Fruit fly (Drosophila melanogaster) whole organism, embryonic: ENCODE measurements around the gene Ppox.
A peak's percentile ranks its signal among the peaks of the same experiment; 100 is the strongest.

Experiments
- BEAF-32 ChIP-seq: fragments of 200-800 bp; sonication (Bioruptor generic); optimal IDR thresholded peaks from 3 replicates; lab custom pipeline; 2017; ENCODE audit warnings: missing biosample characterization, missing genetic modification characterization, mild to moderate bottlenecking, moderate library complexity, missing genetic modification reagents
- CG12659 ChIP-seq: fragments of 200-800 bp; sonication (Bioruptor generic); optimal IDR thresholded peaks from 3 replicates; lab custom pipeline; 2017; ENCODE audit warnings: mild to moderate bottlenecking, missing biosample characterization, missing genetic modification reagents, missing genetic modification characterization
- CG14860 ChIP-seq: fragments of 200-800 bp; sonication (Bioruptor generic); IDR thresholded peaks from 3 replicates; pipeline ENCODE4 v1.3.6; 2022; ENCODE audit warnings: missing biosample characterization, missing genetic modification characterization; ENCODE audit not compliant: partially characterized antibody
- CG16813 ChIP-seq: fragments of 200-800 bp; sonication (Bioruptor generic); IDR thresholded peaks from 3 replicates; pipeline ENCODE4 v1.3.6; 2022; ENCODE audit warnings: missing biosample characterization, missing genetic modification characterization; ENCODE audit not compliant: partially characterized antibody
- CG2129 ChIP-seq: fragments of 200-800 bp; sonication (Bioruptor generic); IDR thresholded peaks from 2 replicates; pipeline ENCODE4 v1.3.6; 2022; ENCODE audit warnings: missing biosample characterization, missing genetic modification characterization; ENCODE audit not compliant: partially characterized antibody
- CG2199 ChIP-seq: fragments of 200-800 bp; sonication (Bioruptor generic); IDR thresholded peaks from 3 replicates; pipeline ENCODE4 v1.3.6; 2022; ENCODE audit warnings: missing biosample characterization, missing genetic modification characterization
- CG31388 ChIP-seq: fragments of 200-800 bp; sonication (Bioruptor generic); optimal IDR thresholded peaks from 2 replicates; lab custom pipeline; 2016; ENCODE audit warnings: missing biosample characterization, missing genetic modification characterization
- CG34224 ChIP-seq: fragments of 200-800 bp; sonication (Bioruptor generic); IDR thresholded peaks from 3 replicates; pipeline ENCODE4 v1.3.6; 2022; ENCODE audit warnings: missing biosample characterization, missing genetic modification characterization; ENCODE audit not compliant: partially characterized antibody
- CG34422 ChIP-seq: fragments of 200-800 bp; sonication (Bioruptor generic); IDR thresholded peaks from 3 replicates; pipeline ENCODE4 v1.3.6; 2022; ENCODE audit warnings: missing biosample characterization, missing genetic modification characterization
- CG42726 ChIP-seq: fragments of 200-800 bp; sonication (Bioruptor generic); IDR thresholded peaks from 2 replicates; pipeline ENCODE4 v1.3.6; 2022; ENCODE audit warnings: missing biosample characterization, missing genetic modification characterization; ENCODE audit not compliant: partially characterized antibody
- CG4617 ChIP-seq: fragments of 200-800 bp; sonication (Bioruptor generic); optimal IDR thresholded peaks from 3 replicates; lab custom pipeline; 2016; ENCODE audit warnings: missing biosample characterization, missing genetic modification characterization, borderline replicate concordance
- CG7963 ChIP-seq: fragments of 200-800 bp; sonication (Bioruptor generic); IDR thresholded peaks from 3 replicates; pipeline ENCODE4 v1.3.6; 2022; ENCODE audit warnings: missing biosample characterization, missing genetic modification characterization; ENCODE audit not compliant: partially characterized antibody
- CG9215 ChIP-seq: fragments of 200-800 bp; sonication (Bioruptor generic); IDR thresholded peaks from 2 replicates; pipeline ENCODE4 v1.3.6; 2022; ENCODE audit warnings: missing biosample characterization, missing genetic modification characterization
- CG9932 ChIP-seq: fragments of 200-800 bp; sonication (Bioruptor generic); IDR thresholded peaks from 2 replicates; pipeline ENCODE4 v1.3.6; 2022; ENCODE audit warnings: missing biosample characterization, missing genetic modification characterization
- Dll ChIP-seq: fragments of 200-800 bp; sonication (Bioruptor generic); IDR thresholded peaks from 4 replicates; pipeline ENCODE4 v1.3.6; 2022; ENCODE audit warnings: missing biosample characterization, missing genetic modification characterization; ENCODE audit not compliant: partially characterized antibody
- Doc3 ChIP-seq: fragments of 200-800 bp; sonication (Bioruptor generic); IDR thresholded peaks from 3 replicates; pipeline ENCODE4 v1.3.6; 2022; ENCODE audit warnings: missing biosample characterization, missing genetic modification characterization; ENCODE audit not compliant: partially characterized antibody
- Dref ChIP-seq: fragments of 200-800 bp; sonication (Bioruptor generic); IDR thresholded peaks from 2 replicates; pipeline ENCODE4 v1.3.6; 2022; ENCODE audit warnings: missing biosample characterization, missing genetic modification characterization
- E2f2 ChIP-seq: fragments of 200-800 bp; sonication (Bioruptor generic); IDR thresholded peaks from 2 replicates; pipeline ENCODE4 v1.3.6; 2022; ENCODE audit warnings: missing biosample characterization, missing genetic modification characterization
- HLH4C ChIP-seq: fragments of 200-800 bp; sonication (Bioruptor generic); IDR thresholded peaks from 3 replicates; pipeline ENCODE4 v1.3.6; 2022; ENCODE audit warnings: missing biosample characterization, missing genetic modification characterization; ENCODE audit not compliant: partially characterized antibody
- MBD-R2 ChIP-seq: fragments of 200-800 bp; sonication (Bioruptor generic); IDR thresholded peaks from 2 replicates; pipeline ENCODE4 v1.3.6; 2022; ENCODE audit warnings: missing biosample characterization, missing genetic modification characterization
- Mad ChIP-seq: fragments of 200-800 bp; sonication (Bioruptor generic); optimal IDR thresholded peaks from 2 replicates; lab custom pipeline; 2016; ENCODE audit warnings: missing biosample characterization, missing genetic modification characterization
- Opbp ChIP-seq: fragments of 200-800 bp; sonication (Bioruptor generic); IDR thresholded peaks from 3 replicates; pipeline ENCODE4 v1.3.6; 2022; ENCODE audit warnings: missing biosample characterization, missing genetic modification characterization; ENCODE audit not compliant: partially characterized antibody
- Pdp1 ChIP-seq, 2 experiments: fragments of 200-800 bp; sonication (Bioruptor generic); optimal IDR thresholded peaks; 3 replicates each; lab custom pipeline; 2016; ENCODE audit warnings: missing biosample characterization in 2 of 2, missing genetic modification characterization in 2 of 2, mild to moderate bottlenecking in 1 of 2, moderate library complexity in 1 of 2
- Rfx ChIP-seq: fragments of 200-800 bp; sonication (Bioruptor generic); IDR thresholded peaks from 2 replicates; pipeline ENCODE4 v1.3.6; 2022; ENCODE audit warnings: missing biosample characterization, missing genetic modification characterization
- Sry-δ ChIP-seq: fragments of 200-800 bp; sonication (Bioruptor generic); optimal IDR thresholded peaks from 2 replicates; lab custom pipeline; 2016; ENCODE audit warnings: missing biosample characterization, missing genetic modification characterization
- Xbp1 ChIP-seq: fragments of 200-800 bp; sonication (Bioruptor generic); optimal IDR thresholded peaks from 3 replicates; lab custom pipeline; 2016; ENCODE audit warnings: missing biosample characterization, mild to moderate bottlenecking, missing genetic modification characterization
- ab ChIP-seq: fragments of 200-800 bp; sonication (Bioruptor generic); optimal IDR thresholded peaks from 2 replicates; lab custom pipeline; 2016; ENCODE audit warnings: missing biosample characterization, missing genetic modification characterization
- ara ChIP-seq: fragments of 200-800 bp; sonication (Bioruptor generic); IDR thresholded peaks from 2 replicates; pipeline ENCODE4 v1.3.6; 2022; ENCODE audit warnings: missing biosample characterization, missing genetic modification characterization
- bowl ChIP-seq: fragments of 200-800 bp; sonication (Bioruptor generic); IDR thresholded peaks from 2 replicates; pipeline ENCODE4 v1.3.6; 2022; ENCODE audit warnings: missing biosample characterization, missing genetic modification characterization
- cad ChIP-seq: fragments of >200 bp; optimal IDR thresholded peaks from 2 replicates; lab custom pipeline; 2017; ENCODE audit warnings: missing biosample characterization, missing genetic modification characterization
- chinmo ChIP-seq: fragments of 200-800 bp; sonication (Bioruptor generic); IDR thresholded peaks from 4 replicates; pipeline ENCODE4 v1.3.6; 2022; ENCODE audit warnings: missing biosample characterization, missing genetic modification characterization; ENCODE audit not compliant: partially characterized antibody
- crp ChIP-seq, 2 experiments: fragments of 200-800 bp; sonication (Bioruptor generic); optimal IDR thresholded peaks; 2 replicates in 1 of 2; 3 replicates in 1 of 2; lab custom pipeline; 2017; ENCODE audit warnings: missing biosample characterization in 2 of 2, missing genetic modification characterization in 2 of 2, mild to moderate bottlenecking in 1 of 2, moderate library complexity in 1 of 2
- gsb-n ChIP-seq: fragments of 200-800 bp; sonication (Bioruptor generic); optimal IDR thresholded peaks from 3 replicates; lab custom pipeline; 2018; ENCODE audit warnings: missing biosample characterization, mild to moderate bottlenecking, missing genetic modification characterization
- hb ChIP-seq: fragments of 200-800 bp; sonication (Bioruptor generic); IDR thresholded peaks from 3 replicates; pipeline ENCODE4 v1.3.6; 2022; ENCODE audit warnings: missing biosample characterization, missing genetic modification characterization; ENCODE audit not compliant: partially characterized antibody
- hbn ChIP-seq: fragments of 200-800 bp; sonication (Bioruptor generic); IDR thresholded peaks from 2 replicates; pipeline ENCODE4 v1.3.6; 2022; ENCODE audit warnings: missing biosample characterization, missing genetic modification characterization; ENCODE audit not compliant: partially characterized antibody
- inv ChIP-seq: fragments of 200-800 bp; sonication (Bioruptor generic); IDR thresholded peaks from 2 replicates; pipeline ENCODE4 v1.3.6; 2022; ENCODE audit warnings: missing biosample characterization, missing genetic modification characterization; ENCODE audit not compliant: partially characterized antibody
- lov ChIP-seq, 2 experiments: fragments of 200-800 bp in 1 of 2; fragments of >200 bp in 1 of 2; sonication (Bioruptor generic) in 1 of 2; IDR thresholded peaks in 1 of 2; optimal IDR thresholded peaks in 1 of 2; 2 replicates in 1 of 2; 3 replicates in 1 of 2; pipeline versions ENCODE4 v1.3.6 to Lab custom; 2017 to 2022; ENCODE audit warnings: missing biosample characterization in 1 of 2, missing genetic modification characterization in 1 of 2
- mld ChIP-seq: fragments of 200-800 bp; sonication (Bioruptor generic); IDR thresholded peaks from 3 replicates; pipeline ENCODE4 v1.3.6; 2022; ENCODE audit warnings: missing biosample characterization, missing genetic modification characterization; ENCODE audit not compliant: partially characterized antibody
- nerfin-2 ChIP-seq: fragments of 200-800 bp; sonication (Bioruptor generic); IDR thresholded peaks from 2 replicates; pipeline ENCODE4 v1.3.6; 2022; ENCODE audit warnings: missing biosample characterization, missing genetic modification characterization; ENCODE audit not compliant: partially characterized antibody
- otp ChIP-seq: fragments of 200-800 bp; sonication (Bioruptor generic); IDR thresholded peaks from 3 replicates; pipeline ENCODE4, ENCODE4 v1.3.6; 2022; ENCODE audit warnings: missing biosample characterization, missing genetic modification characterization
- pzg ChIP-seq: fragments of 200-800 bp; sonication (Bioruptor generic); optimal IDR thresholded peaks from 3 replicates; lab custom pipeline; 2018; ENCODE audit warnings: missing biosample characterization, mild to moderate bottlenecking, missing genetic modification characterization, moderate library complexity
- row ChIP-seq: fragments of 200-800 bp; sonication (Bioruptor generic); IDR thresholded peaks from 3 replicates; pipeline ENCODE4 v1.3.6; 2022; ENCODE audit warnings: missing biosample characterization, missing genetic modification characterization
- sc ChIP-seq, 3 experiments: fragments of >200 bp in 2 of 3; fragments of 200-800 bp in 1 of 3; sonication (Bioruptor generic) in 1 of 3; optimal IDR thresholded peaks; 2 replicates in 2 of 3; 3 replicates in 1 of 3; lab custom pipeline; 2017; ENCODE audit warnings: mild to moderate bottlenecking in 1 of 3, missing biosample characterization in 1 of 3, missing genetic modification characterization in 1 of 3, missing genetic modification reagents in 1 of 3
- unc-4 ChIP-seq: fragments of 200-800 bp; sonication (Bioruptor generic); IDR thresholded peaks from 2 replicates; pipeline ENCODE4 v1.3.6; 2022; ENCODE audit warnings: missing biosample characterization, missing genetic modification characterization; ENCODE audit not compliant: partially characterized antibody
- wdn ChIP-seq: fragments of 200-800 bp; sonication (Bioruptor generic); IDR thresholded peaks from 2 replicates; pipeline ENCODE4 v1.3.6; 2022; ENCODE audit warnings: missing biosample characterization, missing genetic modification characterization

Ppox gene

dm6 chr3R:24661679-24662411 lies at the start of gene Ppox (continued):
- TF ChIP-seq CG34224 (peak; percentile 97), CG34422 (GFP tag; lab: Robert Waterston, UW) (peak; percentile 31; the same call in 1 of the 3 replicates), nerfin-2 (peak; percentile 92), MBD-R2 (GFP tag; lab: Robert Waterston, UW) (peak; percentile 69), E2f2 (peak; percentile 68), Mad (GFP tag; lab: Kevin White, UChicago) (no peak), CG16813 (peak; percentile 85), Dll (peak; percentile 96), chinmo (GFP tag; lab: Robert Waterston, UW) (peak; percentile 88; the same call in 3 of the 4 replicates), hbn (GFP tag; lab: Robert Waterston, UW) (peak; percentile 94), HLH4C (GFP tag; lab: Robert Waterston, UW) (peak; percentile 92), crp (GFP tag; optimal IDR thresholded peaks at IDR 0.05; lab: Kevin White, UChicago) (peak in 1 of 2 experiments; percentile 55), Pdp1 (GFP tag; optimal IDR thresholded peaks at IDR 0.05; lab: Kevin White, UChicago) (peak in 1 of 2 experiments; percentile 87), Dref (GFP tag; lab: Robert Waterston, UW) (peak; percentile 90), Rfx (no peak), CG4617 (GFP tag; lab: Kevin White, UChicago) (peak; percentile 13), ara (GFP tag; lab: Robert Waterston, UW) (no peak), mld (GFP tag; lab: Robert Waterston, UW) (peak; percentile 76), unc-4 (GFP tag; lab: Robert Waterston, UW) (peak; percentile 94), row (GFP tag; lab: Robert Waterston, UW) (peak; percentile 45; the same call in 2 of the 3 replicates), Opbp (GFP tag; lab: Robert Waterston, UW) (peak; percentile 89), hb (GFP tag; lab: Robert Waterston, UW) (peak; percentile 85), CG14860 (GFP tag; lab: Robert Waterston, UW) (peak; percentile 83), wdn (GFP tag; lab: Robert Waterston, UW) (no peak), CG9215 (GFP tag; lab: Robert Waterston, UW) (no peak), bowl (GFP tag; lab: Robert Waterston, UW) (no peak), inv (peak; percentile 89), CG2129 (peak; percentile 62), sc (optimal IDR thresholded peaks at IDR 0.05; lab: Kevin White, UChicago) (no peak), sc (GFP tag; optimal IDR thresholded peaks at IDR 0.05; lab: Kevin White, UChicago) (no peak), ab (GFP tag; lab: Kevin White, UChicago) (no peak), CG2199 (GFP tag; lab: Robert Waterston, UW) (no peak), CG7963 (GFP tag; lab: Robert Waterston, UW) (peak; percentile 84), gsb-n (tag; lab: Kevin White, UChicago) (no peak), CG42726 (peak; percentile 93), otp (GFP tag; lab: Robert Waterston, UW) (no peak), BEAF-32 (GFP tag; lab: Kevin White, UChicago) (peak; percentile 86), Sry-δ (GFP tag; lab: Kevin White, UChicago) (peak; percentile 65), lov (optimal IDR thresholded peaks at IDR 0.05; lab: Kevin White, UChicago) (no peak), lov (GFP tag; IDR thresholded peaks at IDR 0.05; lab: Robert Waterston, UW) (no peak), CG31388 (GFP tag; lab: Kevin White, UChicago) (no peak), CG9932 (peak; percentile 26; the same call in 1 of the 2 replicates), Doc3 (GFP tag; lab: Robert Waterston, UW) (peak; percentile 95), cad (GFP tag; lab: Kevin White, UChicago) (no peak), CG12659 (GFP tag; lab: Kevin White, UChicago) (peak; percentile 15), pzg (GFP tag; lab: Kevin White, UChicago) (peak; percentile 61), Xbp1 (GFP tag; lab: Kevin White, UChicago) (peak; percentile 0)
- TF ChIP-seq, all 482 proteins: peak for 57
